Worm (Caenorhabditis elegans) whole organism, L4/young adult: ENCODE results near the gene srt-48.

Source experiments
- dao-5 ChIP-seq: sonication (generic microtip); optimal IDR thresholded peaks from 2 replicates; lab custom pipeline; 2016; ENCODE audit warnings: missing genotype, missing genetic modification characterization, moderate library complexity, missing compliant biosample characterization
- him-1 ChIP-seq: sonication (generic microtip); optimal IDR thresholded peaks from 2 replicates; lab custom pipeline; 2016; ENCODE audit warnings: missing genotype, missing genetic modification reagents, missing genetic modification characterization, missing compliant biosample characterization

DNA sequence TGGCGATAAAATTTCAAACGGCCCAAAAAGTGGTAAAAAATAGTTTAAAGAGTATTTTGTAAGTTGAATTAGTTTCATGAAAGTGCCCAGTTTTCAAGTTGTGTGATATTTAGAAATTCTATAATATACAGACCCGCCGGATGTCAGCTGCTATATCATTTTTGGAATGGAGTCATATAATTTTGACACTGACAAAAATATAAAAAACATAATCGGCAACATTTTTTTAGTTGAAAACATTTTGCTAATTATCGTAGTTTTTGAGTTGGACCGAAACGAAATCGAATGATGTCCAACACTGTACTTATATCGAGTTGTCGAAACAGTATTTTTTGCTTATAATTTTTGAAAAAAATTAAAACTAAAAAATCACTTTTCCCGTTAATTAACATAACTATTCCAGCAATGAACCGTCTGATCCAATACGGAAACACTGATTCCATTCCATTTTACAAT lies 34.5 kb upstream of the srt-48 start, which contains the start of gene srt-44:
- TF ChIP-seq dao-5 (tag; lab: Kevin White, UChicago) (no peak), him-1 (tag; lab: Kevin White, UChicago) (no peak)
